Worm (Caenorhabditis elegans) whole organism, young adult: ENCODE data around the gene Y49F6B.14.

Source experiments
- B0035.1 ChIP-seq: sonication (generic microtip); optimal IDR thresholded peaks from 2 replicates; lab custom pipeline; 2016; ENCODE audit warnings: missing genetic modification characterization, mild to moderate bottlenecking, missing compliant biosample characterization, missing genotype, missing genetic modification reagents
- D2030.7 ChIP-seq: fragments of 200-800 bp; sonication (Bioruptor generic); IDR thresholded peaks from 2 replicates; pipeline ENCODE4 v1.3.6; 2022; ENCODE audit warnings: missing genetic modification reagents, missing genetic modification characterization, missing compliant biosample characterization
- F23B12.7 ChIP-seq: sonication (generic microtip); optimal IDR thresholded peaks from 2 replicates; lab custom pipeline; 2017; ENCODE audit warnings: missing genetic modification characterization, mild to moderate bottlenecking, missing compliant biosample characterization, antibody characterized with exemption, moderate library complexity; ENCODE audit not compliant: insufficient read depth
- F49E8.2 ChIP-seq: sonication (generic microtip); optimal IDR thresholded peaks from 3 replicates; lab custom pipeline; 2017; ENCODE audit warnings: missing genetic modification characterization, mild to moderate bottlenecking, missing compliant biosample characterization, antibody characterized with exemption, moderate library complexity; ENCODE audit not compliant: insufficient read depth
- F57C9.4 ChIP-seq: sonication (generic microtip); optimal IDR thresholded peaks from 2 replicates; lab custom pipeline; 2017; ENCODE audit warnings: mild to moderate bottlenecking, missing genetic modification characterization, missing compliant biosample characterization
- K11D2.4 ChIP-seq: fragments of 200-800 bp; sonication (Bioruptor generic); IDR thresholded peaks from 2 replicates; pipeline ENCODE4 v1.3.6; 2022; ENCODE audit warnings: missing genetic modification reagents, missing genetic modification characterization, missing compliant biosample characterization
- T07F8.4 ChIP-seq: sonication (generic microtip); optimal IDR thresholded peaks from 2 replicates; lab custom pipeline; 2016; ENCODE audit warnings: mild to moderate bottlenecking, missing genetic modification characterization, moderate library complexity, missing compliant biosample characterization
- T26A5.8 ChIP-seq: sonication (generic microtip); optimal IDR thresholded peaks from 2 replicates; lab custom pipeline; 2016; ENCODE audit warnings: missing genetic modification characterization, missing compliant biosample characterization
- Y53F4B.3 ChIP-seq: fragments of 200-800 bp; sonication (Bioruptor generic); IDR thresholded peaks from 2 replicates; pipeline ENCODE4 v1.3.6; 2022; ENCODE audit warnings: missing genetic modification reagents, missing genetic modification characterization, missing compliant biosample characterization
- Y53G8AR.9 ChIP-seq: fragments of 200-800 bp; sonication (Bioruptor generic); conservative IDR thresholded peaks from 2 replicates; pipeline ENCODE4 v1.3.6; 2022; ENCODE audit warnings: missing genetic modification reagents, missing genetic modification characterization, missing compliant biosample characterization
- Y56A3A.18 ChIP-seq: fragments of 200-800 bp; sonication (Bioruptor generic); IDR thresholded peaks from 2 replicates; pipeline ENCODE4 v1.3.6; 2022; ENCODE audit warnings: missing genetic modification reagents, missing genetic modification characterization, missing compliant biosample characterization
- ZK185.1 ChIP-seq: sonication (generic microtip); optimal IDR thresholded peaks from 2 replicates; lab custom pipeline; 2016; ENCODE audit warnings: mild to moderate bottlenecking, missing genetic modification characterization, missing compliant biosample characterization; ENCODE audit not compliant: poor library complexity, severe bottlenecking
- akir-1 ChIP-seq: fragments of 200-800 bp; sonication (Bioruptor generic); optimal IDR thresholded peaks from 2 replicates; lab custom pipeline; 2018; ENCODE audit warnings: mild to moderate bottlenecking, missing genetic modification characterization, moderate library complexity, missing compliant biosample characterization
- atf-7 ChIP-seq: sonication (generic microtip); optimal IDR thresholded peaks from 2 replicates; lab custom pipeline; 2017; ENCODE audit warnings: mild to moderate bottlenecking, missing genetic modification characterization, missing compliant biosample characterization
- attf-6 ChIP-seq: fragments of 200-800 bp; sonication (Bioruptor generic); IDR thresholded peaks from 2 replicates; pipeline ENCODE4 v1.3.6; 2022; ENCODE audit warnings: missing genetic modification reagents, missing genetic modification characterization, missing compliant biosample characterization
- bed-1 ChIP-seq: fragments of 200-800 bp; sonication (Bioruptor generic); IDR thresholded peaks from 2 replicates; pipeline ENCODE4 v1.3.6; 2022; ENCODE audit warnings: missing genetic modification reagents, missing genetic modification characterization, missing compliant biosample characterization
- ceh-40 ChIP-seq: fragments of 200-800 bp; sonication (Bioruptor generic); IDR thresholded peaks from 2 replicates; pipeline ENCODE4 v1.3.6; 2022; ENCODE audit warnings: missing genetic modification characterization, missing compliant biosample characterization
- ceh-58 ChIP-seq: fragments of 200-800 bp; sonication (Bioruptor generic); IDR thresholded peaks from 2 replicates; pipeline ENCODE4 v1.3.6; 2022; ENCODE audit warnings: missing genetic modification characterization, missing compliant biosample characterization
- chd-7 ChIP-seq: sonication (generic microtip); optimal IDR thresholded peaks from 2 replicates; lab custom pipeline; 2016; ENCODE audit warnings: mild to moderate bottlenecking, missing genetic modification characterization, moderate library complexity, missing compliant biosample characterization
- die-1 ChIP-seq: sonication (generic microtip); optimal IDR thresholded peaks from 2 replicates; lab custom pipeline; 2016; ENCODE audit warnings: missing genotype, mild to moderate bottlenecking, missing genetic modification characterization, missing compliant biosample characterization
- dpl-1 ChIP-seq: fragments of 150-350 bp; optimal IDR thresholded peaks from 2 replicates; lab custom pipeline; 2014; ENCODE audit warnings: missing biosample characterization, missing genetic modification reagents, missing genetic modification characterization
- efl-1 ChIP-seq: fragments of 150-350 bp; optimal IDR thresholded peaks from 2 replicates; lab custom pipeline; 2014; ENCODE audit warnings: missing biosample characterization, missing genetic modification reagents, missing genetic modification characterization
- egl-18 ChIP-seq: fragments of 200-800 bp; sonication (Bioruptor generic); IDR thresholded peaks from 2 replicates; pipeline ENCODE4 v1.3.6; 2022; ENCODE audit warnings: missing genetic modification reagents, missing genetic modification characterization, missing compliant biosample characterization
- egl-44 ChIP-seq: fragments of 200-800 bp; sonication (Bioruptor generic); IDR thresholded peaks from 2 replicates; pipeline ENCODE4 v1.3.6; 2022; ENCODE audit warnings: missing genetic modification reagents, missing genetic modification characterization, missing compliant biosample characterization
- gei-17 ChIP-seq: fragments of 200-800 bp; sonication (Bioruptor generic); optimal IDR thresholded peaks from 2 replicates; lab custom pipeline; 2018; ENCODE audit warnings: mild to moderate bottlenecking, missing genetic modification characterization, missing compliant biosample characterization
- him-1 ChIP-seq: sonication (generic microtip); optimal IDR thresholded peaks from 2 replicates; lab custom pipeline; 2016; ENCODE audit warnings: missing genotype, missing genetic modification reagents, missing genetic modification characterization, missing compliant biosample characterization
- hmg-1.2 ChIP-seq: fragments of 200-800 bp; sonication (Bioruptor generic); IDR thresholded peaks from 2 replicates; pipeline ENCODE4 v1.3.6; 2022; ENCODE audit warnings: missing genetic modification reagents, missing genetic modification characterization, missing compliant biosample characterization
- hrde-1 ChIP-seq: sonication (generic microtip); optimal IDR thresholded peaks from 2 replicates; lab custom pipeline; 2016; ENCODE audit warnings: missing genetic modification characterization, mild to moderate bottlenecking, missing compliant biosample characterization, moderate library complexity, missing genotype, missing genetic modification reagents, borderline replicate concordance
- lag-1 ChIP-seq: fragments of 200-800 bp; sonication (Bioruptor generic); IDR thresholded peaks from 2 replicates; pipeline ENCODE4 v1.3.6; 2022; ENCODE audit warnings: missing genetic modification reagents, missing genetic modification characterization, missing compliant biosample characterization
- let-526 ChIP-seq: fragments of 200-800 bp; sonication (Bioruptor generic); IDR thresholded peaks from 2 replicates; pipeline ENCODE4 v1.3.6; 2022; ENCODE audit warnings: missing genetic modification reagents, missing genetic modification characterization, missing compliant biosample characterization
- let-607 ChIP-seq, 2 experiments: fragments of 200-800 bp in 1 of 2; sonication (Bioruptor generic) in 1 of 2; sonication (generic microtip) in 1 of 2; optimal IDR thresholded peaks; 2 replicates each; lab custom pipeline; 2016 to 2018; ENCODE audit warnings: mild to moderate bottlenecking in 2 of 2, missing compliant biosample characterization in 2 of 2, missing genetic modification characterization in 2 of 2, moderate library complexity in 2 of 2, missing genotype in 1 of 2
- lin-26 ChIP-seq: fragments of 200-800 bp; sonication (Bioruptor generic); IDR thresholded peaks from 2 replicates; pipeline ENCODE4 v1.3.6; 2022; ENCODE audit warnings: missing genetic modification reagents, missing genetic modification characterization, missing compliant biosample characterization
- lin-35 ChIP-seq, 3 experiments: fragments of 150-350 bp in 2 of 3; sonication (generic microtip) in 1 of 3; optimal IDR thresholded peaks; 2 replicates each; lab custom pipeline; 2014 to 2018; ENCODE audit warnings: missing biosample characterization in 3 of 3, missing genetic modification characterization in 3 of 3, missing genetic modification reagents in 3 of 3
- lin-40 ChIP-seq: sonication (generic microtip); optimal IDR thresholded peaks from 2 replicates; lab custom pipeline; 2016; ENCODE audit warnings: missing genetic modification characterization, mild to moderate bottlenecking, missing compliant biosample characterization, missing genotype, missing genetic modification reagents
- lin-54 ChIP-seq: fragments of 200-800 bp; sonication (Bioruptor generic); optimal IDR thresholded peaks from 2 replicates; lab custom pipeline; 2018; ENCODE audit warnings: mild to moderate bottlenecking, missing genetic modification characterization, missing compliant biosample characterization
- mel-28 ChIP-seq: sonication (generic microtip); optimal IDR thresholded peaks from 2 replicates; lab custom pipeline; 2016; ENCODE audit warnings: borderline replicate concordance, mild to moderate bottlenecking, missing genetic modification characterization, missing compliant biosample characterization
- nhr-120 ChIP-seq: fragments of 200-800 bp; sonication (Bioruptor generic); IDR thresholded peaks from 2 replicates; pipeline ENCODE4 v1.3.6; 2022; ENCODE audit warnings: missing genetic modification characterization, missing compliant biosample characterization
- nhr-27 ChIP-seq: fragments of 200-800 bp; sonication (Bioruptor generic); optimal IDR thresholded peaks from 2 replicates; lab custom pipeline; 2018; ENCODE audit warnings: mild to moderate bottlenecking, missing genetic modification characterization, moderate library complexity, missing compliant biosample characterization
- nhr-80 ChIP-seq: sonication (generic microtip); optimal IDR thresholded peaks from 2 replicates; lab custom pipeline; 2016; ENCODE audit warnings: missing genetic modification characterization, missing compliant biosample characterization
- rpc-1 ChIP-seq, 2 experiments: fragments of 150-350 bp in 1 of 2; sonication (generic microtip) in 1 of 2; optimal IDR thresholded peaks; 2 replicates each; lab custom pipeline; 2014 to 2018; ENCODE audit warnings: missing biosample characterization in 1 of 2, missing genetic modification characterization in 1 of 2, missing genetic modification reagents in 1 of 2, missing genotype in 1 of 2
- sea-2 ChIP-seq: fragments of 200-800 bp; sonication (Bioruptor generic); IDR thresholded peaks from 2 replicates; pipeline ENCODE4 v1.3.6; 2022; ENCODE audit warnings: missing genetic modification characterization, missing compliant biosample characterization
- snpc-1.3 ChIP-seq: sonication (generic microtip); optimal IDR thresholded peaks from 2 replicates; lab custom pipeline; 2017; ENCODE audit warnings: missing genetic modification characterization, mild to moderate bottlenecking, missing compliant biosample characterization, antibody characterized with exemption, moderate library complexity, missing genotype, missing genetic modification reagents; ENCODE audit not compliant: insufficient read depth
- xnd-1 ChIP-seq: sonication (generic microtip); optimal IDR thresholded peaks from 2 replicates; lab custom pipeline; 2016; ENCODE audit warnings: missing genotype, missing genetic modification reagents, missing genetic modification characterization, missing compliant biosample characterization
- ztf-25 ChIP-seq: fragments of 200-800 bp; sonication (Bioruptor generic); IDR thresholded peaks from 2 replicates; pipeline ENCODE4 v1.3.6; 2022; ENCODE audit warnings: missing genetic modification reagents, missing genetic modification characterization, missing compliant biosample characterization
- ztf-3 ChIP-seq: fragments of 200-800 bp; sonication (Bioruptor generic); optimal IDR thresholded peaks from 2 replicates; lab custom pipeline; 2018; ENCODE audit warnings: mild to moderate bottlenecking, missing genetic modification characterization, missing compliant biosample characterization

The Y49F6B.14 gene

ce11 chrII:3520988-3521850 lies 5.9 kb upstream of the Y49F6B.14 start, which contains the start of gene W09G10.9 (continued):
- 0 out of 2 replicates have a peak, but pooled peaks have one; percentile 15 for TF ChIP-seq Y56A3A.18
- TF ChIP-seq atf-7 (tag; lab: Kevin White, UChicago), result peak; percentile 23
- TF ChIP-seq bed-1 (GFP tag; lab: Robert Waterston, UW), result no peak
- peak; percentile 71 for TF ChIP-seq ZK185.1 (tag; lab: Kevin White, UChicago)
- TF ChIP-seq lin-40 (tag; lab: Kevin White, UChicago), result peak; percentile 61
- no peak for TF ChIP-seq akir-1 (GFP tag; lab: Kevin White, UChicago)
- TF ChIP-seq nhr-27, result no peak
- TF ChIP-seq efl-1 (GFP tag; lab: Kevin White, UChicago), result no peak
- TF ChIP-seq lin-26 (GFP tag; lab: Robert Waterston, UW), result peak; percentile 81
- peak; percentile 31 for TF ChIP-seq die-1
- no peak for TF ChIP-seq gei-17 (GFP tag; lab: Kevin White, UChicago)
- TF ChIP-seq lin-35 (GFP tag; optimal IDR thresholded peaks at IDR 0.05; lab: Kevin White, UChicago), result no peak
- no peak for TF ChIP-seq xnd-1 (tag; lab: Kevin White, UChicago)
- peak; percentile 81 for TF ChIP-seq egl-44
- TF ChIP-seq lin-54 (GFP tag; lab: Kevin White, UChicago), result peak; percentile 45
- TF ChIP-seq F57C9.4 (tag; lab: Kevin White, UChicago), result no peak
- TF ChIP-seq hrde-1 (tag; lab: Kevin White, UChicago), result peak; percentile 4
- TF ChIP-seq ceh-58 (GFP tag; lab: Robert Waterston, UW), result 0 out of 2 replicates have a peak, but pooled peaks have one; percentile 40
- TF ChIP-seq egl-18 (GFP tag; lab: Robert Waterston, UW), result no peak
- no peak for TF ChIP-seq mel-28 (tag; lab: Kevin White, UChicago)
- peak; percentile 36; the same call in 1 of the 2 replicates for TF ChIP-seq ceh-40 (GFP tag; lab: Robert Waterston, UW)
- TF ChIP-seq B0035.1 (tag; lab: Kevin White, UChicago), result peak; percentile 18
- TF ChIP-seq ztf-25, result peak; percentile 77; the same call in 1 of the 2 replicates
- no peak for TF ChIP-seq lag-1 (GFP tag; lab: Robert Waterston, UW)
- TF ChIP-seq sea-2, result no peak
- peak; percentile 14 for TF ChIP-seq chd-7 (tag; lab: Kevin White, UChicago)
- peak; percentile 52 for TF ChIP-seq snpc-1.3 (tag; lab: Kevin White, UChicago)
- TF ChIP-seq Y53G8AR.9 (GFP tag; lab: Robert Waterston, UW), result no peak
- no peak for TF ChIP-seq ztf-3 (GFP tag; lab: Kevin White, UChicago)
- TF ChIP-seq attf-6 (GFP tag; lab: Robert Waterston, UW), result peak; percentile 64; the same call in 1 of the 2 replicates
- peak; percentile 58; the same call in 1 of the 2 replicates for TF ChIP-seq let-526 (GFP tag; lab: Robert Waterston, UW)
- peak; percentile 68 for TF ChIP-seq rpc-1 (optimal IDR thresholded peaks at IDR 0.05; lab: Kevin White, UChicago)
- TF ChIP-seq rpc-1 (tag; optimal IDR thresholded peaks at IDR 0.05; lab: Kevin White, UChicago), result peak; percentile 73
- no peak for TF ChIP-seq F49E8.2 (tag; lab: Kevin White, UChicago)
- TF ChIP-seq him-1, result no peak
- peak; percentile 57 for TF ChIP-seq F23B12.7 (tag; lab: Kevin White, UChicago)
- no peak for TF ChIP-seq T26A5.8
- no peak for TF ChIP-seq dpl-1 (GFP tag; lab: Kevin White, UChicago)
- peak; percentile 12 for TF ChIP-seq nhr-80 (tag; lab: Kevin White, UChicago)
- TF ChIP-seq T07F8.4 (tag; lab: Kevin White, UChicago), result no peak
- no peak for TF ChIP-seq let-607 (tag; optimal IDR thresholded peaks at IDR 0.05; lab: Kevin White, UChicago)
- TF ChIP-seq hmg-1.2 (GFP tag; lab: Robert Waterston, UW), result peak; percentile 93
- no peak for TF ChIP-seq nhr-120
- peak; percentile 84 for TF ChIP-seq K11D2.4 (GFP tag; lab: Robert Waterston, UW)
- TF ChIP-seq Y53F4B.3 (GFP tag; lab: Robert Waterston, UW), result peak; percentile 44; the same call in 1 of the 2 replicates
- TF ChIP-seq D2030.7 (GFP tag; lab: Robert Waterston, UW), result peak; percentile 89
